Worm (Caenorhabditis elegans): ENCODE results near the gene ZC449.2.

- TF ChIP-seq nhr-11 (tag; optimal IDR thresholded peaks at IDR 0.05) = no peak
- TF ChIP-seq skn-1 (tag; optimal IDR thresholded peaks at IDR 0.05) = no peak
- TF ChIP-seq egl-5 (tag; optimal IDR thresholded peaks at IDR 0.05) = no peak
Measured at ce11 chrX:5043887-5044286, 22.8 kb downstream of the ZC449.2 start, which contains the start of gene Y64H9A.2.

Measured in whole organism, L3 larva.